Fruit fly (Drosophila melanogaster) whole organism, embryonic: ENCODE data around the gene CG33269.

Source experiments
- ATbp ChIP-seq: fragments of 200-800 bp; sonication (Bioruptor generic); optimal IDR thresholded peaks from 2 replicates; lab custom pipeline; 2017; ENCODE audit warnings: missing biosample characterization, mild to moderate bottlenecking, missing genetic modification characterization, missing genetic modification reagents
- Ada2b ChIP-seq: fragments of 200-800 bp; sonication (Bioruptor generic); IDR thresholded peaks from 2 replicates; pipeline ENCODE4 v1.3.6; 2022; ENCODE audit warnings: missing biosample characterization, missing genetic modification characterization
- Antp ChIP-seq: fragments of 200-800 bp; sonication (Bioruptor generic); optimal IDR thresholded peaks from 3 replicates; lab custom pipeline; 2016; ENCODE audit warnings: missing biosample characterization, missing genetic modification characterization
- Atf-2 ChIP-seq: fragments of 200-800 bp; sonication (Bioruptor generic); optimal IDR thresholded peaks from 2 replicates; lab custom pipeline; 2016; ENCODE audit warnings: missing biosample characterization, missing genetic modification characterization
- BEAF-32 ChIP-seq: fragments of 200-800 bp; sonication (Bioruptor generic); optimal IDR thresholded peaks from 3 replicates; lab custom pipeline; 2017; ENCODE audit warnings: missing biosample characterization, missing genetic modification characterization, mild to moderate bottlenecking, moderate library complexity, missing genetic modification reagents
- BtbVII ChIP-seq: fragments of 200-800 bp; sonication (Bioruptor generic); optimal IDR thresholded peaks from 3 replicates; lab custom pipeline; 2017; ENCODE audit warnings: missing biosample characterization, mild to moderate bottlenecking, missing genetic modification characterization
- CG12104 ChIP-seq: fragments of 200-800 bp; sonication (Bioruptor generic); optimal IDR thresholded peaks from 3 replicates; lab custom pipeline; 2016; ENCODE audit warnings: missing biosample characterization, missing genetic modification characterization
- CG12155 ChIP-seq: fragments of 200-800 bp; sonication (Bioruptor generic); optimal IDR thresholded peaks from 3 replicates; lab custom pipeline; 2016; ENCODE audit warnings: missing biosample characterization, missing genetic modification characterization
- CG12299 ChIP-seq: fragments of 200-800 bp; sonication (Bioruptor generic); optimal IDR thresholded peaks from 2 replicates; lab custom pipeline; 2018; ENCODE audit warnings: missing biosample characterization, mild to moderate bottlenecking, missing genetic modification characterization
- CG13123 ChIP-seq: fragments of 200-800 bp; sonication (Bioruptor generic); optimal IDR thresholded peaks from 2 replicates; lab custom pipeline; 2016; ENCODE audit warnings: missing biosample characterization, missing genetic modification characterization
- CG14050 ChIP-seq: fragments of 200-800 bp; sonication (Bioruptor generic); IDR thresholded peaks from 3 replicates; pipeline ENCODE4 v1.3.6; 2022; ENCODE audit warnings: missing biosample characterization, missing genetic modification characterization
- CG14710 ChIP-seq: fragments of 200-800 bp; sonication (Bioruptor generic); optimal IDR thresholded peaks from 3 replicates; lab custom pipeline; 2019; ENCODE audit warnings: missing biosample characterization, mild to moderate bottlenecking, missing genetic modification characterization, moderate library complexity
- CG1529 ChIP-seq: fragments of 200-800 bp; sonication (Bioruptor generic); optimal IDR thresholded peaks from 3 replicates; lab custom pipeline; 2018; ENCODE audit warnings: missing biosample characterization, missing genetic modification characterization
- CG15479 ChIP-seq: fragments of 200-800 bp; sonication (Bioruptor generic); optimal IDR thresholded peaks from 3 replicates; lab custom pipeline; 2019; ENCODE audit warnings: missing biosample characterization, mild to moderate bottlenecking, missing genetic modification characterization, moderate library complexity
- CG17361 ChIP-seq: fragments of 200-800 bp; sonication (Bioruptor generic); IDR thresholded peaks from 3 replicates; pipeline ENCODE4 v1.3.6; 2022; ENCODE audit warnings: missing biosample characterization, missing genetic modification characterization
- CG17612 ChIP-seq: fragments of 200-800 bp; sonication (Bioruptor generic); IDR thresholded peaks from 2 replicates; pipeline ENCODE4 v1.3.6; 2022; ENCODE audit warnings: missing biosample characterization, missing genetic modification characterization
- CG32772 ChIP-seq: fragments of 200-800 bp; sonication (Bioruptor generic); IDR thresholded peaks from 2 replicates; pipeline ENCODE4 v1.3.6; 2022; ENCODE audit warnings: missing biosample characterization, missing genetic modification characterization
- CG33557 ChIP-seq: fragments of 200-800 bp; sonication (Bioruptor generic); optimal IDR thresholded peaks from 2 replicates; lab custom pipeline; 2019; ENCODE audit warnings: missing biosample characterization, mild to moderate bottlenecking, missing genetic modification characterization, moderate library complexity
- CG4404 ChIP-seq: fragments of 200-800 bp; sonication (Bioruptor generic); IDR thresholded peaks from 2 replicates; pipeline ENCODE4 v1.3.6; 2022; ENCODE audit warnings: missing biosample characterization, missing genetic modification characterization
- CG7372 ChIP-seq: fragments of 200-800 bp; sonication (Bioruptor generic); IDR thresholded peaks from 2 replicates; pipeline ENCODE4 v1.3.6; 2022; ENCODE audit warnings: missing biosample characterization, missing genetic modification characterization
- CG7745 ChIP-seq: fragments of 200-800 bp; sonication (Bioruptor generic); optimal IDR thresholded peaks from 2 replicates; lab custom pipeline; 2018; ENCODE audit warnings: missing biosample characterization, mild to moderate bottlenecking, missing genetic modification characterization, moderate library complexity
- CG7928 ChIP-seq: fragments of 200-800 bp; sonication (Bioruptor generic); optimal IDR thresholded peaks from 2 replicates; lab custom pipeline; 2017; ENCODE audit warnings: missing biosample characterization, mild to moderate bottlenecking, missing genetic modification characterization
- CG7987 ChIP-seq: fragments of 200-800 bp; sonication (Bioruptor generic); optimal IDR thresholded peaks from 2 replicates; lab custom pipeline; 2018; ENCODE audit warnings: missing biosample characterization, mild to moderate bottlenecking, missing genetic modification characterization, moderate library complexity
- Dbx ChIP-seq: fragments of 200-800 bp; sonication (Bioruptor generic); IDR thresholded peaks from 3 replicates; pipeline ENCODE4 v1.3.6; 2022; ENCODE audit warnings: missing biosample characterization, missing genetic modification characterization
- HLH4C ChIP-seq: fragments of 200-800 bp; sonication (Bioruptor generic); IDR thresholded peaks from 3 replicates; pipeline ENCODE4 v1.3.6; 2022; ENCODE audit warnings: missing biosample characterization, missing genetic modification characterization; ENCODE audit not compliant: partially characterized antibody
- HmgD ChIP-seq: fragments of 200-800 bp; sonication (Bioruptor generic); optimal IDR thresholded peaks from 3 replicates; lab custom pipeline; 2016; ENCODE audit warnings: missing biosample characterization, missing genetic modification characterization
- Med ChIP-seq: fragments of 200-800 bp; sonication (Bioruptor generic); peaks from one replicate; lab custom pipeline; 2016; ENCODE audit warnings: missing biosample characterization, missing genetic modification characterization, mild to moderate bottlenecking, inconsistent platforms, moderate library complexity
- Myb ChIP-seq: fragments of 200-800 bp; sonication (Bioruptor generic); optimal IDR thresholded peaks from 2 replicates; lab custom pipeline; 2016; ENCODE audit warnings: missing biosample characterization, missing genetic modification characterization
- NC2β ChIP-seq: fragments of 200-800 bp; sonication (Bioruptor generic); optimal IDR thresholded peaks from 2 replicates; lab custom pipeline; 2016; ENCODE audit warnings: missing biosample characterization, missing genetic modification characterization
- Nf-YA ChIP-seq: fragments of 200-800 bp; sonication (Bioruptor generic); IDR thresholded peaks from 2 replicates; pipeline ENCODE4 v1.3.6; 2022; ENCODE audit warnings: missing biosample characterization, missing genetic modification characterization
- Nf-YB ChIP-seq: fragments of 200-800 bp; sonication (Bioruptor generic); optimal IDR thresholded peaks from 3 replicates; lab custom pipeline; 2019; ENCODE audit warnings: missing biosample characterization, mild to moderate bottlenecking, missing genetic modification characterization, moderate library complexity
- Six4 ChIP-seq: fragments of 200-800 bp; sonication (Bioruptor generic); optimal IDR thresholded peaks from 2 replicates; lab custom pipeline; 2016; ENCODE audit warnings: missing biosample characterization, missing genetic modification characterization
- TFAM ChIP-seq: fragments of 200-800 bp; sonication (Bioruptor generic); optimal IDR thresholded peaks from 2 replicates; lab custom pipeline; 2017; ENCODE audit warnings: missing biosample characterization, missing genetic modification characterization, inconsistent platforms
- Usf ChIP-seq: fragments of 200-800 bp; sonication (Bioruptor generic); optimal IDR thresholded peaks from 2 replicates; lab custom pipeline; 2017; ENCODE audit warnings: missing genotype, missing biosample characterization, missing genetic modification characterization
- amos ChIP-seq: fragments of 200-800 bp; sonication (Bioruptor generic); IDR thresholded peaks from 2 replicates; pipeline ENCODE4 v1.3.6; 2022; ENCODE audit warnings: missing biosample characterization, missing genetic modification characterization; ENCODE audit not compliant: partially characterized antibody
- aop ChIP-seq: fragments of 200-800 bp; sonication (Bioruptor generic); IDR thresholded peaks from 2 replicates; pipeline ENCODE4 v1.3.6; 2022; ENCODE audit warnings: missing biosample characterization, missing genetic modification characterization
- ara ChIP-seq: fragments of 200-800 bp; sonication (Bioruptor generic); IDR thresholded peaks from 2 replicates; pipeline ENCODE4 v1.3.6; 2022; ENCODE audit warnings: missing biosample characterization, missing genetic modification characterization
- ash1 ChIP-seq: fragments of 200-800 bp; sonication (Bioruptor generic); optimal IDR thresholded peaks from 2 replicates; lab custom pipeline; 2018; ENCODE audit warnings: missing biosample characterization, mild to moderate bottlenecking, missing genetic modification characterization
- btn ChIP-seq: fragments of 200-800 bp; sonication (Bioruptor generic); optimal IDR thresholded peaks from 2 replicates; lab custom pipeline; 2016; ENCODE audit warnings: missing biosample characterization, missing genetic modification characterization
- cad ChIP-seq: fragments of >200 bp; optimal IDR thresholded peaks from 2 replicates; lab custom pipeline; 2017; ENCODE audit warnings: missing biosample characterization, missing genetic modification characterization
- crc ChIP-seq: fragments of 200-800 bp; sonication (Bioruptor generic); optimal IDR thresholded peaks from 2 replicates; lab custom pipeline; 2016; ENCODE audit warnings: missing biosample characterization, missing genetic modification characterization
- croc ChIP-seq: fragments of 200-800 bp; sonication (Bioruptor generic); conservative IDR thresholded peaks from 3 replicates; pipeline ENCODE4 v1.3.6; 2022; ENCODE audit warnings: missing biosample characterization, missing genetic modification characterization
- h ChIP-seq: fragments of >200 bp; optimal IDR thresholded peaks from 2 replicates; lab custom pipeline; 2017
- hbn ChIP-seq: fragments of 200-800 bp; sonication (Bioruptor generic); IDR thresholded peaks from 2 replicates; pipeline ENCODE4 v1.3.6; 2022; ENCODE audit warnings: missing biosample characterization, missing genetic modification characterization; ENCODE audit not compliant: partially characterized antibody
- her ChIP-seq: fragments of 200-800 bp; sonication (Bioruptor generic); optimal IDR thresholded peaks from 2 replicates; lab custom pipeline; 2016; ENCODE audit warnings: missing biosample characterization, missing genetic modification characterization
- mld ChIP-seq: fragments of 200-800 bp; sonication (Bioruptor generic); IDR thresholded peaks from 3 replicates; pipeline ENCODE4 v1.3.6; 2022; ENCODE audit warnings: missing biosample characterization, missing genetic modification characterization; ENCODE audit not compliant: partially characterized antibody
- nmo ChIP-seq: fragments of 200-800 bp; sonication (Bioruptor generic); optimal IDR thresholded peaks from 2 replicates; lab custom pipeline; 2018; ENCODE audit warnings: missing biosample characterization, mild to moderate bottlenecking, missing genetic modification characterization, moderate library complexity
- p53 ChIP-seq: fragments of 200-800 bp; sonication (Bioruptor generic); optimal IDR thresholded peaks from 2 replicates; lab custom pipeline; 2016; ENCODE audit warnings: missing biosample characterization, missing genetic modification characterization
- sisA ChIP-seq: fragments of 200-800 bp; sonication (Bioruptor generic); IDR thresholded peaks from 2 replicates; pipeline ENCODE4 v1.3.6; 2022; ENCODE audit warnings: missing biosample characterization, missing genetic modification characterization
- sob ChIP-seq: fragments of 200-800 bp; sonication (Bioruptor generic); IDR thresholded peaks from 2 replicates; pipeline ENCODE4 v1.3.6; 2022; ENCODE audit warnings: missing biosample characterization, missing genetic modification characterization
- twi ChIP-seq: fragments of 200-800 bp; optimal IDR thresholded peaks from 2 replicates; lab custom pipeline; 2019; ENCODE audit warnings: missing biosample characterization, mild to moderate bottlenecking, missing genetic modification characterization, moderate library complexity
- wdn ChIP-seq: fragments of 200-800 bp; sonication (Bioruptor generic); IDR thresholded peaks from 2 replicates; pipeline ENCODE4 v1.3.6; 2022; ENCODE audit warnings: missing biosample characterization, missing genetic modification characterization

Gene CG33269

DNA sequence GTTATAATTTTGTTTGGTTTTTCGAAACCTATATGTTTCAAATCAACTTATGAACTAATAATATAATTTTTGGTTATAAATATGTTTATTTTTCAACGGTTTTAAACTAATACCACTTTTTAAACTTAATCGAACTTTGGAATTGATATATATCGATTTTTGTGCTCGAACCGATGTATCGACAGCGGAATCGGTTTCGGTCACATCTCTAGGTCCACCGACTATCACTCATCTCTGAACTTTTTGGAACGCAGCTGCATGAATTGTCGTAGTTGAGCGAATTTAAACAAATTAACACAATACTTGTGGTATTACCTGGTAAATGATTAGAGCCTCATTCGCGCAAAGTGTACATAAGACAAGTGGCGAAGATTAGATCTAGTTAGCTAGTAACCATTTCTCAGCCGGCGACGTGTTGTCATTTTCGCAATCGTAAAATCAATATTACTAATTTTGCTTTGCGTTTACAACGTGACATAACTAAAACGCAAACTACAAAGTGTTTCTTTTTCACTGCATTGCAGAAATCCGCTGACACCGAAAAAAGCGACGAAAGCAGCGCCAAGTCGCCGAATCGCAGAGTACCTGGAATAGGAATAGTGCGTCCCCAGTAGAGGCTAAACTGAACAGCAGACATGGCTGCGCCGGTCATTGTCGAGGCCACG, 46.0 kb upstream of the CG33269 start, which contains the start of gene Apt1 (continued):
- TF ChIP-seq CG17361 (GFP tag; lab: Robert Waterston, UW), result no peak
- peak; percentile 86 for TF ChIP-seq hbn (GFP tag; lab: Robert Waterston, UW)
- no peak for TF ChIP-seq CG17612
- peak; percentile 19 for TF ChIP-seq CG14710 (tag; lab: Kevin White, UChicago)
- TF ChIP-seq aop (GFP tag; lab: Robert Waterston, UW), result no peak
- no peak for TF ChIP-seq croc
- TF ChIP-seq Atf-2, result no peak
- TF ChIP-seq sob (GFP tag; lab: Robert Waterston, UW), result peak; percentile 52
- TF ChIP-seq Six4 (GFP tag; lab: Kevin White, UChicago), result no peak
- no peak for TF ChIP-seq CG33557 (GFP tag; lab: Kevin White, UChicago)
- peak; percentile 90 for TF ChIP-seq mld (GFP tag; lab: Robert Waterston, UW)
- no peak for TF ChIP-seq ara (GFP tag; lab: Robert Waterston, UW)
- TF ChIP-seq Nf-YA (GFP tag; lab: Robert Waterston, UW), result no peak
- TF ChIP-seq Med (GFP tag; lab: Kevin White, UChicago), result peak; percentile 88
- TF ChIP-seq CG14050 (GFP tag; lab: Robert Waterston, UW), result no peak
- TF ChIP-seq BtbVII (GFP tag; lab: Kevin White, UChicago), result no peak
- TF ChIP-seq NC2β (GFP tag; lab: Kevin White, UChicago), result no peak
- TF ChIP-seq CG4404, result no peak
- TF ChIP-seq p53 (GFP tag; lab: Kevin White, UChicago), result no peak
- TF ChIP-seq Nf-YB (GFP tag; lab: Kevin White, UChicago), result no peak
- TF ChIP-seq TFAM (GFP tag; lab: Kevin White, UChicago), result no peak
- peak; percentile 18 for TF ChIP-seq nmo
- no peak for TF ChIP-seq Usf (GFP tag; lab: Kevin White, UChicago)
- TF ChIP-seq amos (GFP tag; lab: Robert Waterston, UW), result peak; percentile 98
- TF ChIP-seq crc (GFP tag; lab: Kevin White, UChicago), result no peak
- TF ChIP-seq HmgD (GFP tag; lab: Kevin White, UChicago), result no peak
- no peak for TF ChIP-seq CG7928 (GFP tag; lab: Kevin White, UChicago)
- no peak for TF ChIP-seq Ada2b (GFP tag; lab: Robert Waterston, UW)
- TF ChIP-seq Antp, result no peak
- peak; percentile 90 for TF ChIP-seq Myb (GFP tag; lab: Kevin White, UChicago)
- no peak for TF ChIP-seq cad (GFP tag; lab: Kevin White, UChicago)
- no peak for TF ChIP-seq twi
- peak; percentile 30; the same call in 1 of the 3 replicates for TF ChIP-seq Dbx (GFP tag; lab: Robert Waterston, UW)
- TF ChIP-seq CG12104 (GFP tag; lab: Kevin White, UChicago), result no peak
- no peak for TF ChIP-seq wdn (GFP tag; lab: Robert Waterston, UW)
- no peak for TF ChIP-seq CG7745
- TF ChIP-seq her (GFP tag; lab: Kevin White, UChicago), result no peak
- TF ChIP-seq CG12155, result no peak
- no peak for TF ChIP-seq CG7987
- TF ChIP-seq CG7372 (GFP tag; lab: Robert Waterston, UW), result no peak
- no peak for TF ChIP-seq CG12299 (tag; lab: Kevin White, UChicago)
- no peak for TF ChIP-seq btn (GFP tag; lab: Kevin White, UChicago)
- TF ChIP-seq ash1 (GFP tag; lab: Kevin White, UChicago), result no peak
- no peak for TF ChIP-seq CG13123 (GFP tag; lab: Kevin White, UChicago)
- TF ChIP-seq CG15479 (GFP tag; lab: Kevin White, UChicago), result no peak
- peak; percentile 96 for TF ChIP-seq HLH4C (GFP tag; lab: Robert Waterston, UW)
- TF ChIP-seq CG1529, result no peak
- no peak for TF ChIP-seq h (lab: Kevin White, UChicago)
- TF ChIP-seq BEAF-32 (GFP tag; lab: Kevin White, UChicago), result peak; percentile 91
- TF ChIP-seq sisA (GFP tag; lab: Robert Waterston, UW), result no peak
- no peak for TF ChIP-seq ATbp (GFP tag; lab: Kevin White, UChicago)
- TF ChIP-seq CG32772 (GFP tag; lab: Robert Waterston, UW), result no peak
